Fruit fly (Drosophila melanogaster) whole organism, embryonic: Measurements from ENCODE around the gene Nthl1.

Source experiments
- BEAF-32 ChIP-seq: fragments of 200-800 bp; sonication (Bioruptor generic); optimal IDR thresholded peaks from 3 replicates; lab custom pipeline; 2017; ENCODE audit warnings: missing biosample characterization, missing genetic modification characterization, mild to moderate bottlenecking, moderate library complexity, missing genetic modification reagents
- CG10274 ChIP-seq: fragments of 200-800 bp; sonication (Bioruptor generic); optimal IDR thresholded peaks from 3 replicates; lab custom pipeline; 2017; ENCODE audit warnings: missing biosample characterization, mild to moderate bottlenecking, missing genetic modification characterization
- CG10366 ChIP-seq: fragments of 200-800 bp; sonication (Bioruptor generic); IDR thresholded peaks from 2 replicates; pipeline ENCODE4 v1.3.6; 2022; ENCODE audit warnings: missing biosample characterization, missing genetic modification characterization
- CG10979 ChIP-seq: fragments of 200-800 bp; sonication (Bioruptor generic); optimal IDR thresholded peaks from 2 replicates; lab custom pipeline; 2018; ENCODE audit warnings: missing biosample characterization, mild to moderate bottlenecking, missing genetic modification characterization, moderate library complexity
- CG12071 ChIP-seq: fragments of 200-800 bp; sonication (Bioruptor generic); optimal IDR thresholded peaks from 3 replicates; lab custom pipeline; 2018; ENCODE audit warnings: missing biosample characterization, mild to moderate bottlenecking, missing genetic modification characterization
- CG1233 ChIP-seq: fragments of 200-800 bp; sonication (Bioruptor generic); optimal IDR thresholded peaks from 4 replicates; lab custom pipeline; 2018; ENCODE audit warnings: missing biosample characterization, mild to moderate bottlenecking, missing genetic modification characterization
- CG13624 ChIP-seq: fragments of 200-800 bp; sonication (Bioruptor generic); optimal IDR thresholded peaks from 2 replicates; lab custom pipeline; 2016; ENCODE audit warnings: missing biosample characterization, missing genetic modification characterization
- CG14710 ChIP-seq: fragments of 200-800 bp; sonication (Bioruptor generic); optimal IDR thresholded peaks from 3 replicates; lab custom pipeline; 2019; ENCODE audit warnings: missing biosample characterization, mild to moderate bottlenecking, missing genetic modification characterization, moderate library complexity
- CG14965 ChIP-seq: fragments of 200-800 bp; sonication (Bioruptor generic); optimal IDR thresholded peaks from 2 replicates; lab custom pipeline; 2016; ENCODE audit warnings: missing biosample characterization, missing genetic modification characterization, borderline replicate concordance
- CG17912 ChIP-seq: fragments of 200-800 bp; sonication (Bioruptor generic); optimal IDR thresholded peaks from 2 replicates; lab custom pipeline; 2018; ENCODE audit warnings: missing biosample characterization, mild to moderate bottlenecking, missing genetic modification characterization
- CG18011 ChIP-seq: fragments of 200-800 bp; sonication (Bioruptor generic); optimal IDR thresholded peaks from 2 replicates; lab custom pipeline; 2017; ENCODE audit warnings: missing biosample characterization, missing genetic modification characterization, mild to moderate bottlenecking, moderate library complexity, missing genotype
- CG18262 ChIP-seq: fragments of 200-800 bp; optimal IDR thresholded peaks from 3 replicates; lab custom pipeline; 2019; ENCODE audit warnings: missing biosample characterization, mild to moderate bottlenecking, missing genetic modification characterization, moderate library complexity
- CG18476 ChIP-seq: fragments of 200-800 bp; sonication (Bioruptor generic); optimal IDR thresholded peaks from 2 replicates; lab custom pipeline; 2016; ENCODE audit warnings: missing biosample characterization, mild to moderate bottlenecking, missing genetic modification characterization
- CG18599 ChIP-seq: fragments of 200-800 bp; sonication (Bioruptor generic); optimal IDR thresholded peaks from 3 replicates; lab custom pipeline; 2017; ENCODE audit warnings: missing biosample characterization, missing genetic modification characterization, mild to moderate bottlenecking, moderate library complexity, missing genetic modification reagents
- CG18619 ChIP-seq: fragments of 200-800 bp; sonication (Bioruptor generic); optimal IDR thresholded peaks from 3 replicates; lab custom pipeline; 2017; ENCODE audit warnings: missing biosample characterization, mild to moderate bottlenecking, missing genetic modification characterization
- CG32767 ChIP-seq: fragments of 200-800 bp; sonication (Bioruptor generic); IDR thresholded peaks from 2 replicates; pipeline ENCODE4 v1.3.6; 2022; ENCODE audit warnings: missing biosample characterization, missing genetic modification characterization
- CG33557 ChIP-seq: fragments of 200-800 bp; sonication (Bioruptor generic); optimal IDR thresholded peaks from 2 replicates; lab custom pipeline; 2019; ENCODE audit warnings: missing biosample characterization, mild to moderate bottlenecking, missing genetic modification characterization, moderate library complexity
- CG43689 ChIP-seq: fragments of 200-800 bp; sonication (Bioruptor generic); IDR thresholded peaks from 2 replicates; pipeline ENCODE4 v1.3.6; 2022; ENCODE audit warnings: missing biosample characterization, missing genetic modification characterization
- CG4404 ChIP-seq: fragments of 200-800 bp; sonication (Bioruptor generic); IDR thresholded peaks from 2 replicates; pipeline ENCODE4 v1.3.6; 2022; ENCODE audit warnings: missing biosample characterization, missing genetic modification characterization
- CG5245 ChIP-seq: fragments of 200-800 bp; sonication (Bioruptor generic); optimal IDR thresholded peaks from 3 replicates; lab custom pipeline; 2016; ENCODE audit warnings: missing biosample characterization, missing genetic modification characterization
- CG6683 ChIP-seq: fragments of 200-800 bp; sonication (Bioruptor generic); optimal IDR thresholded peaks from 2 replicates; lab custom pipeline; 2017; ENCODE audit warnings: missing biosample characterization, mild to moderate bottlenecking, missing genetic modification characterization, missing genetic modification reagents
- CG7839 ChIP-seq: fragments of 200-800 bp; sonication (Bioruptor generic); optimal IDR thresholded peaks from 3 replicates; lab custom pipeline; 2018; ENCODE audit warnings: missing biosample characterization, mild to moderate bottlenecking, missing genetic modification characterization, moderate library complexity
- D ChIP-seq, 2 experiments: fragments of 200-800 bp in 1 of 2; fragments of >200 bp in 1 of 2; sonication (Bioruptor generic) in 1 of 2; optimal IDR thresholded peaks; 2 replicates in 1 of 2; 3 replicates in 1 of 2; lab custom pipeline; 2017; ENCODE audit warnings: mild to moderate bottlenecking in 1 of 2, missing biosample characterization in 1 of 2, missing genetic modification characterization in 1 of 2, missing genetic modification reagents in 1 of 2
- Deaf1 ChIP-seq: fragments of 200-800 bp; optimal IDR thresholded peaks from 3 replicates; lab custom pipeline; 2019; ENCODE audit warnings: missing biosample characterization, mild to moderate bottlenecking, missing genetic modification characterization, moderate library complexity
- Dfd ChIP-seq, 2 experiments: fragments of >200 bp; optimal IDR thresholded peaks; 2 replicates each; lab custom pipeline; 2017; ENCODE audit warnings: missing biosample characterization in 2 of 2, missing genetic modification characterization in 2 of 2
- Dip3 ChIP-seq: fragments of 200-800 bp; sonication (Bioruptor generic); optimal IDR thresholded peaks from 3 replicates; lab custom pipeline; 2016; ENCODE audit warnings: missing biosample characterization, missing genetic modification characterization
- Ets65A ChIP-seq: fragments of 200-800 bp; sonication (Bioruptor generic); peaks from one replicate; lab custom pipeline; 2016; ENCODE audit warnings: missing biosample characterization, missing genetic modification characterization
- HHEX ChIP-seq: fragments of 200-800 bp; sonication (Bioruptor generic); optimal IDR thresholded peaks from 3 replicates; lab custom pipeline; 2017; ENCODE audit warnings: missing biosample characterization, mild to moderate bottlenecking, missing genetic modification characterization, missing genetic modification reagents
- HLH4C ChIP-seq: fragments of 200-800 bp; sonication (Bioruptor generic); IDR thresholded peaks from 3 replicates; pipeline ENCODE4 v1.3.6; 2022; ENCODE audit warnings: missing biosample characterization, missing genetic modification characterization; ENCODE audit not compliant: partially characterized antibody
- HmgZ ChIP-seq: fragments of 200-800 bp; sonication (Bioruptor generic); optimal IDR thresholded peaks from 2 replicates; lab custom pipeline; 2018; ENCODE audit warnings: missing biosample characterization, mild to moderate bottlenecking, missing genetic modification characterization
- MESR4 ChIP-seq: fragments of 200-800 bp; sonication (Bioruptor generic); optimal IDR thresholded peaks from 2 replicates; lab custom pipeline; 2018; ENCODE audit warnings: missing biosample characterization, mild to moderate bottlenecking, missing genetic modification characterization, moderate library complexity
- Nf-YC ChIP-seq: fragments of 200-800 bp; optimal IDR thresholded peaks from 3 replicates; lab custom pipeline; 2019; ENCODE audit warnings: missing biosample characterization, mild to moderate bottlenecking, missing genetic modification characterization, moderate library complexity
- Ssrp ChIP-seq: fragments of 200-800 bp; sonication (Bioruptor generic); optimal IDR thresholded peaks from 2 replicates; lab custom pipeline; 2018; ENCODE audit warnings: missing biosample characterization, mild to moderate bottlenecking, missing genetic modification characterization, moderate library complexity
- Taf1 ChIP-seq: fragments of 200-800 bp; sonication (Bioruptor generic); IDR thresholded peaks from 2 replicates; pipeline ENCODE4 v1.3.6; 2022; ENCODE audit warnings: missing biosample characterization, missing genetic modification characterization
- bcd ChIP-seq: fragments of 200-800 bp; sonication (Bioruptor generic); optimal IDR thresholded peaks from 2 replicates; lab custom pipeline; 2017; ENCODE audit warnings: missing biosample characterization, mild to moderate bottlenecking, missing genetic modification characterization
- bigmax ChIP-seq: fragments of 200-800 bp; sonication (Bioruptor generic); optimal IDR thresholded peaks from 2 replicates; lab custom pipeline; 2018; ENCODE audit warnings: missing biosample characterization, mild to moderate bottlenecking, missing genetic modification characterization
- dan ChIP-seq: fragments of 200-800 bp; sonication (Bioruptor generic); IDR thresholded peaks from 2 replicates; pipeline ENCODE4 v1.3.6; 2022; ENCODE audit warnings: missing biosample characterization, missing genetic modification characterization
- gsb-n ChIP-seq: fragments of 200-800 bp; sonication (Bioruptor generic); optimal IDR thresholded peaks from 3 replicates; lab custom pipeline; 2018; ENCODE audit warnings: missing biosample characterization, mild to moderate bottlenecking, missing genetic modification characterization
- kni ChIP-seq: fragments of 200-800 bp; sonication (Bioruptor generic); optimal IDR thresholded peaks from 3 replicates; lab custom pipeline; 2017; ENCODE audit warnings: mild to moderate bottlenecking, missing biosample characterization, missing genetic modification reagents, missing genetic modification characterization
- mam ChIP-seq: fragments of 200-800 bp; sonication (Bioruptor generic); optimal IDR thresholded peaks from 3 replicates; lab custom pipeline; 2016; ENCODE audit warnings: missing biosample characterization, missing genetic modification characterization
- nerfin-1 ChIP-seq: fragments of 200-800 bp; sonication (Bioruptor generic); optimal IDR thresholded peaks from 3 replicates; lab custom pipeline; 2019; ENCODE audit warnings: missing biosample characterization, mild to moderate bottlenecking, missing genetic modification characterization, moderate library complexity
- nmo ChIP-seq: fragments of 200-800 bp; sonication (Bioruptor generic); optimal IDR thresholded peaks from 2 replicates; lab custom pipeline; 2018; ENCODE audit warnings: missing biosample characterization, mild to moderate bottlenecking, missing genetic modification characterization, moderate library complexity
- prd ChIP-seq, 3 experiments: fragments of >200 bp in 2 of 3; fragments of 200-800 bp in 1 of 3; sonication (Bioruptor generic) in 1 of 3; optimal IDR thresholded peaks in 2 of 3; IDR thresholded peaks in 1 of 3; 2 replicates in 2 of 3; 3 replicates in 1 of 3; pipeline versions ENCODE4 v1.3.6 to Lab custom; 2017 to 2022; ENCODE audit warnings: missing biosample characterization in 1 of 3, missing genetic modification characterization in 1 of 3
- salm ChIP-seq: fragments of 200-800 bp; sonication (Bioruptor generic); optimal IDR thresholded peaks from 2 replicates; lab custom pipeline; 2018; ENCODE audit warnings: missing biosample characterization, mild to moderate bottlenecking, missing genetic modification characterization
- toy ChIP-seq: fragments of 200-800 bp; sonication (Bioruptor generic); IDR thresholded peaks from 2 replicates; pipeline ENCODE4 v1.3.6; 2022; ENCODE audit warnings: missing biosample characterization, missing genetic modification characterization
- trh ChIP-seq: fragments of 200-800 bp; sonication (Bioruptor generic); optimal IDR thresholded peaks from 2 replicates; lab custom pipeline; 2016; ENCODE audit warnings: missing biosample characterization, missing genetic modification characterization

Nthl1 gene

dm6 chr2L:20922196-20923087, 5.2 kb downstream of the Nthl1 start, which contains the start of gene Mtp (continued):
- TF ChIP-seq dan (GFP tag; lab: Robert Waterston, UW) (no peak), BEAF-32 (GFP tag; lab: Kevin White, UChicago) (peak; percentile 22), CG18476 (peak; percentile 61), CG7839 (peak; percentile 82), trh (GFP tag; lab: Kevin White, UChicago) (no peak), CG18011 (GFP tag; lab: Kevin White, UChicago) (peak; percentile 24), HmgZ (tag; lab: Kevin White, UChicago) (peak; percentile 79), CG17912 (GFP tag; lab: Kevin White, UChicago) (no peak), CG1233 (peak; percentile 42), CG10366 (GFP tag; lab: Robert Waterston, UW) (peak; percentile 59), CG18262 (peak; percentile 80), CG4404 (GFP tag; lab: Robert Waterston, UW) (peak; percentile 53; the same call in 1 of the 2 replicates), bcd (GFP tag; lab: Kevin White, UChicago) (peak; percentile 76), Ets65A (peak; percentile 96), kni (GFP tag; lab: Kevin White, UChicago) (peak; percentile 75), CG5245 (GFP tag; lab: Kevin White, UChicago) (peak; percentile 53), gsb-n (tag; lab: Kevin White, UChicago) (peak; percentile 67), CG12071 (GFP tag; lab: Kevin White, UChicago) (peak; percentile 62), Dip3 (GFP tag; lab: Kevin White, UChicago) (peak; percentile 61), CG10274 (peak; percentile 33), CG13624 (GFP tag; lab: Kevin White, UChicago) (peak; percentile 49), CG10979 (tag; lab: Kevin White, UChicago) (peak; percentile 81), CG14965 (GFP tag; lab: Kevin White, UChicago) (peak; percentile 9), CG32767 (GFP tag; lab: Robert Waterston, UW) (peak; percentile 78), MESR4 (GFP tag; lab: Kevin White, UChicago) (peak; percentile 19), CG18599 (peak; percentile 77), HLH4C (GFP tag; lab: Robert Waterston, UW) (no peak), nmo (peak; percentile 81), bigmax (GFP tag; lab: Kevin White, UChicago) (peak; percentile 15), CG33557 (peak; percentile 79), salm (tag; lab: Kevin White, UChicago) (peak; percentile 50), Dfd (GFP tag; optimal IDR thresholded peaks at IDR 0.05; lab: Kevin White, UChicago) (no peak), Deaf1 (tag; lab: Kevin White, UChicago) (no peak), toy (GFP tag; lab: Robert Waterston, UW) (no peak), D (optimal IDR thresholded peaks at IDR 0.05; lab: Kevin White, UChicago) (no peak), D (GFP tag; optimal IDR thresholded peaks at IDR 0.05; lab: Kevin White, UChicago) (peak; percentile 76), CG6683 (GFP tag; lab: Kevin White, UChicago) (peak; percentile 19), Taf1 (GFP tag; lab: Robert Waterston, UW) (peak; percentile 43; the same call in 1 of the 2 replicates), CG18619 (GFP tag; lab: Kevin White, UChicago) (peak; percentile 66), mam (GFP tag; lab: Kevin White, UChicago) (peak; percentile 55), HHEX (GFP tag; lab: Kevin White, UChicago) (peak; percentile 67), Ssrp (tag; lab: Kevin White, UChicago) (peak; percentile 73), CG43689 (GFP tag; lab: Robert Waterston, UW) (0 out of 2 replicates have a peak, but pooled peaks have one; percentile 25), prd (optimal IDR thresholded peaks at IDR 0.05; lab: Kevin White, UChicago) (no peak), prd (GFP tag; IDR thresholded peaks at IDR 0.05; lab: Robert Waterston, UW) (no peak; the same call in 2 of the 3 replicates), nerfin-1 (peak; percentile 38), CG14710 (tag; lab: Kevin White, UChicago) (peak; percentile 77), Nf-YC (tag; lab: Kevin White, UChicago) (peak; percentile 27)
